Fruit fly (Drosophila melanogaster): ENCODE measurements around the gene CG18088.

CG18088 gene

dm6 chr2L:8958046-8958497 is 9.3 kb upstream of the CG18088 start (continued):
- TF ChIP-seq en (GFP tag; optimal IDR thresholded peaks at IDR 0.05) (peak; percentile 74), CG12769 (tag; optimal IDR thresholded peaks at IDR 0.05) (peak; percentile 88), CG6175 (GFP tag; IDR thresholded peaks at IDR 0.05) (peak; percentile 94), ham (GFP tag; IDR thresholded peaks at IDR 0.05) (peak; percentile 89), unc-4 (GFP tag; IDR thresholded peaks at IDR 0.05; ENCODE audit: partially characterized antibody) (no peak; the same call in 1 of the 2 replicates), CG3847 (GFP tag; IDR thresholded peaks at IDR 0.05) (peak; percentile 96), CG15479 (GFP tag; optimal IDR thresholded peaks at IDR 0.05) (peak; percentile 3), gem (tag; optimal IDR thresholded peaks at IDR 0.05) (peak; percentile 98), Jarid2 (GFP tag; optimal IDR thresholded peaks at IDR 0.05) (peak; percentile 63), Mad (GFP tag; optimal IDR thresholded peaks at IDR 0.05) (peak; percentile 84), pros (GFP tag; optimal IDR thresholded peaks at IDR 0.05) (peak; percentile 90), CG4707 (GFP tag; optimal IDR thresholded peaks at IDR 0.05) (peak; percentile 85), CG3726 (GFP tag; IDR thresholded peaks at IDR 0.05) (peak; percentile 96), Hsf (GFP tag; optimal IDR thresholded peaks at IDR 0.05) (peak; percentile 95), pnt (GFP tag; optimal IDR thresholded peaks at IDR 0.05) (peak; percentile 96), Fer1 (GFP tag; optimal IDR thresholded peaks at IDR 0.05) (peak; percentile 87), danr (GFP tag; IDR thresholded peaks at IDR 0.05) (peak; percentile 93), CG15011 (GFP tag; optimal IDR thresholded peaks at IDR 0.05) (peak; percentile 83), nau (GFP tag; optimal IDR thresholded peaks at IDR 0.05) (peak; percentile 86), CG3281 (GFP tag; optimal IDR thresholded peaks at IDR 0.05) (peak; percentile 84), CG2129 (GFP tag; IDR thresholded peaks at IDR 0.05; ENCODE audit: partially characterized antibody) (no peak), CG18011 (GFP tag; optimal IDR thresholded peaks at IDR 0.05) (peak; percentile 72), fu2 (GFP tag; optimal IDR thresholded peaks at IDR 0.05) (peak; percentile 84), CG10959 (GFP tag; IDR thresholded peaks at IDR 0.05) (peak; percentile 98), Med (GFP tag) (peak; percentile 96), CG10267 (tag; optimal IDR thresholded peaks at IDR 0.05) (peak; percentile 94), CG13296 (GFP tag; optimal IDR thresholded peaks at IDR 0.05) (peak; percentile 84), luna (GFP tag; optimal IDR thresholded peaks at IDR 0.05) (peak; percentile 82), aop (GFP tag; IDR thresholded peaks at IDR 0.05) (peak; percentile 79), onecut (GFP tag; IDR thresholded peaks at IDR 0.05) (peak; percentile 92), Sin3A (optimal IDR thresholded peaks at IDR 0.05) (no peak), kah (GFP tag; optimal IDR thresholded peaks at IDR 0.05) (peak; percentile 61), az2 (GFP tag; optimal IDR thresholded peaks at IDR 0.05) (peak; percentile 98), CG2875 (GFP tag; optimal IDR thresholded peaks at IDR 0.05) (peak; percentile 89), CTCF (GFP tag; optimal IDR thresholded peaks at IDR 0.05) (peak; percentile 56), Fer3 (tag; optimal IDR thresholded peaks at IDR 0.05) (peak; percentile 86), CG32532 (GFP tag; IDR thresholded peaks at IDR 0.05) (peak; percentile 97), CG10147 (GFP tag; optimal IDR thresholded peaks at IDR 0.05) (peak; percentile 81), CG6272 (GFP tag; IDR thresholded peaks at IDR 0.05) (peak; percentile 97), CG17359 (tag; optimal IDR thresholded peaks at IDR 0.05) (peak; percentile 93), CG2202 (tag; optimal IDR thresholded peaks at IDR 0.05) (peak; percentile 90), Dp (GFP tag; optimal IDR thresholded peaks at IDR 0.05) (peak; percentile 94), CG9932 (GFP tag; IDR thresholded peaks at IDR 0.05) (peak; percentile 96), CG16779 (GFP tag; IDR thresholded peaks at IDR 0.05) (peak; percentile 90), ase (GFP tag; IDR thresholded peaks at IDR 0.05) (peak; percentile 96), Dip3 (GFP tag; optimal IDR thresholded peaks at IDR 0.05) (peak; percentile 90), ara (GFP tag; IDR thresholded peaks at IDR 0.05) (peak; percentile 97), yki (optimal IDR thresholded peaks at IDR 0.05) (no peak), E2f1 (GFP tag; IDR thresholded peaks at IDR 0.05) (peak; percentile 98), ems (GFP tag; optimal IDR thresholded peaks at IDR 0.05) (peak; percentile 90), Neu2 (GFP tag; optimal IDR thresholded peaks at IDR 0.05; ENCODE audit: borderline replicate concordance) (peak; percentile 35), Hr51 (GFP tag; optimal IDR thresholded peaks at IDR 0.05) (peak; percentile 90 to 98)

Measured in whole organism, embryonic.